Worm (Caenorhabditis elegans) whole organism, L2 larva: Measurements from ENCODE around the gene pud-4.

Source experiments
- ama-1 ChIP-seq: fragments of 150-350 bp; optimal IDR thresholded peaks from 2 replicates; lab custom pipeline; 2018; ENCODE audit warnings: inconsistent platforms
- ceh-82 ChIP-seq: fragments of 150-350 bp; optimal IDR thresholded peaks from 2 replicates; lab custom pipeline; 2014; ENCODE audit warnings: missing biosample characterization, missing genetic modification characterization
- dmd-4 ChIP-seq: sonication (generic microtip); optimal IDR thresholded peaks from 2 replicates; lab custom pipeline; 2017; ENCODE audit warnings: missing biosample characterization, missing genetic modification characterization
- fos-1 ChIP-seq: fragments of 150-350 bp; optimal IDR thresholded peaks from 2 replicates; lab custom pipeline; 2014; ENCODE audit warnings: missing biosample characterization, missing genetic modification characterization
- mab-5 ChIP-seq: fragments of 150-350 bp; optimal IDR thresholded peaks from 2 replicates; lab custom pipeline; 2014; ENCODE audit warnings: missing biosample characterization, missing genetic modification characterization
- mdl-1 ChIP-seq, 2 experiments: fragments of 150-350 bp in 1 of 2; sonication (generic microtip) in 1 of 2; optimal IDR thresholded peaks; 2 replicates each; lab custom pipeline; 2017; ENCODE audit warnings: missing biosample characterization in 2 of 2, missing genetic modification characterization in 2 of 2
- nhr-77 ChIP-seq: fragments of 150-350 bp; optimal IDR thresholded peaks from 2 replicates; lab custom pipeline; 2014; ENCODE audit warnings: missing biosample characterization, missing genetic modification characterization
- sem-4 ChIP-seq: fragments of 150-350 bp; optimal IDR thresholded peaks from 2 replicates; lab custom pipeline; 2014; ENCODE audit warnings: missing biosample characterization, missing genetic modification reagents, missing genetic modification characterization
- skn-1 ChIP-seq: sonication (generic microtip); optimal IDR thresholded peaks from 2 replicates; lab custom pipeline; 2017; ENCODE audit warnings: missing biosample characterization, missing genetic modification characterization
- unc-55 ChIP-seq: fragments of 150-350 bp; sonication (generic microtip); optimal IDR thresholded peaks from 3 replicates; lab custom pipeline; 2014; ENCODE audit warnings: missing biosample characterization, missing genetic modification reagents, missing genetic modification characterization
- zag-1 ChIP-seq: fragments of 150-350 bp; optimal IDR thresholded peaks from 2 replicates; lab custom pipeline; 2014; ENCODE audit warnings: missing biosample characterization, missing genetic modification characterization

DNA sequence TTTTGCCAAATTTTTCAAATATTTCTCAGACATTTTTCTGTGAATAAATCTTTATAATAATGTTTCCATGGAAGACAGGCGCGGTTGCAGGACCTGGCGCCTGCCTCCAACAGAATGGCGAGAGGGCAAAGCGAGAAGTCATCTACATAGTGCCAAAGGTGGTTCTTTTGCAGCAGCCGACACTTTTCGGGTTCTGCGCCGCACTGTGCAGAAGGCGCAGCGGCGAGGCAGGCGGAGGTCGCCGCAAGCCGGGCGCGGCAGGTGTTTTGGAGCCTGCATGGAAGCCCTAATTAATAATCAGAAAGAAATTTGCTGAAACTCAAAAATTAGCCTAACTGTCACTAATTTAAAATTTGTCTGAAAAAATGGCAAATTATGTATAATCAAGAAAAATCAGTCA is 17.1 kb downstream of the pud-4 start:
- TF ChIP-seq zag-1 (tag; lab: Kevin White, UChicago) (no peak), mab-5 (no peak), ama-1 (lab: Kevin White, UChicago) (no peak), fos-1 (tag; lab: Kevin White, UChicago) (no peak), ceh-82 (tag; lab: Kevin White, UChicago) (no peak), unc-55 (GFP tag; lab: Kevin White, UChicago) (no peak), mdl-1 (tag; optimal IDR thresholded peaks at IDR 0.05; lab: Kevin White, UChicago) (no peak), sem-4 (no peak), skn-1 (tag; lab: Kevin White, UChicago) (no peak), nhr-77 (tag; lab: Kevin White, UChicago) (no peak), dmd-4 (tag; lab: Kevin White, UChicago) (no peak)
